Worm (Caenorhabditis elegans) whole organism, L2 larva: ENCODE measurements around the gene math-15.
"Not testable (repeated sequence)": the region's sequence is repeated elsewhere in the genome, so short reads cannot be mapped to it uniquely, and the experiment has no call there.

Experiments used
- egl-27 ChIP-seq: sonication (generic microtip); optimal IDR thresholded peaks from 3 replicates; lab custom pipeline; 2017; ENCODE audit warnings: missing biosample characterization, missing genetic modification reagents, missing genetic modification characterization
- gmeb-1 ChIP-seq: fragments of 150-350 bp; optimal IDR thresholded peaks from 2 replicates; lab custom pipeline; 2014; ENCODE audit warnings: missing biosample characterization, missing genetic modification characterization
- lsy-2 ChIP-seq, 2 experiments: fragments of 150-350 bp in 1 of 2; sonication (generic microtip) in 1 of 2; optimal IDR thresholded peaks; 2 replicates each; lab custom pipeline; 2014 to 2017; ENCODE audit warnings: missing biosample characterization in 2 of 2, missing genetic modification characterization in 2 of 2

ce11 chrII:1862334-1862733, 3.8 kb upstream of the math-15 start, which contains the start of gene fbxb-98:
- TF ChIP-seq gmeb-1 (tag; lab: Kevin White, UChicago); lsy-2 (tag; optimal IDR thresholded peaks at IDR 0.05; lab: Kevin White, UChicago); egl-27 (tag; lab: Kevin White, UChicago): not testable (repeated sequence)
